Fruit fly (Drosophila melanogaster): ENCODE data around the gene Blos4.

DNA sequence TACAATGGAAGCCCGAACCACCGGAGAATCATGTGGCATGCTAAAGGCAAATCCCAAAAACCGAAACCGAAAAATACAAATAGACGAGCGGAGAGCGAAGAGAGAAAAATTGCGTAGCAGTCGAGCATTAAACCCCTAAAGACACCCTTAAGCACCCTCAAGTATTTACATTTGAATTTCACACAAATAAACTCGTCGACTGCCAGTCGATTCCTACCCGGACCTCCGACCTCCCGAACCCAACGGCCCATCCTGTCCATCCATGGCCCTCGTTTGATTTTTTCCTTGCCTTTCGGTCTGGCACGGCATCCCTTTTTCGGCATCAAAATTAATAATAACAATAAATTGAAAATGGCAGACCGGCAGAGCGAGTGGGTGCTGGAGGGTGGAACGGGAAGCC lies 36.1 kb upstream of the Blos4 start:
- TF ChIP-seq EcR (GFP tag; optimal IDR thresholded peaks at IDR 0.05) (no peak), CG32121 (GFP tag; IDR thresholded peaks at IDR 0.05) (no peak), CG12605 (GFP tag; IDR thresholded peaks at IDR 0.05) (no peak), CG14655 (GFP tag; optimal IDR thresholded peaks at IDR 0.05) (no peak), D1 (tag; optimal IDR thresholded peaks at IDR 0.05) (no peak), Pif1B (GFP tag; optimal IDR thresholded peaks at IDR 0.05) (no peak), CG34367 (tag; optimal IDR thresholded peaks at IDR 0.05) (no peak), Pif1A (GFP tag; optimal IDR thresholded peaks at IDR 0.05) (no peak), CG4496 (GFP tag; IDR thresholded peaks at IDR 0.05) (no peak)

Data from whole organism, pupa.